Worm (Caenorhabditis elegans): Measurements from ENCODE around the gene F52F10.2.

Gene F52F10.2

DNA sequence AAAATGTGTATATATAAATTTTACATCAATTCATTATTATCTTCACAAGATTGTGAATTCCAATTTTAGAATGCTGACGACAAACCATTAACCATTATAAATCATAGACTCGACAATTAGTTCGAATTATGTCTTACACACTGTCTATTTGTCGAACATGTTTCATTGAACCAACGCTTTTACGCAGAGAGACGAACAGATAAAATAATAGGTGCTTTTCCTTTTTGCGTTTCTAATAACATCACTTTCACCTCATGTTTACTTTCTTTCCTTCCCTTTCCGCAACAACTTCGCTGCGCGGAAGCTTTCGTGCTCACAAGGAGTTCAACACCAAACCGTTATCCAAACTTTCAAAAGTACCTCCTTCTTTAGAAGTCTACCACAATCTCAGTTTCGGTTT, at the start of gene F52F10.2:
F52F10.2 (plus strand) TSS at position 301 of the 400 bp plus-strand sequence.
- TF ChIP-seq fkh-8 (tag; optimal IDR thresholded peaks at IDR 0.05), result no peak
- no peak for TF ChIP-seq nhr-28 (tag; optimal IDR thresholded peaks at IDR 0.05)
- no peak for TF ChIP-seq hlh-17 (GFP tag; optimal IDR thresholded peaks at IDR 0.05; ENCODE audit: borderline replicate concordance)
- no peak for TF ChIP-seq egl-13 (tag; optimal IDR thresholded peaks at IDR 0.05)
- no peak for TF ChIP-seq ama-1 (optimal IDR thresholded peaks at IDR 0.05)
- TF ChIP-seq mab-9 (GFP tag; IDR thresholded peaks at IDR 0.05), result no peak

DNA sequence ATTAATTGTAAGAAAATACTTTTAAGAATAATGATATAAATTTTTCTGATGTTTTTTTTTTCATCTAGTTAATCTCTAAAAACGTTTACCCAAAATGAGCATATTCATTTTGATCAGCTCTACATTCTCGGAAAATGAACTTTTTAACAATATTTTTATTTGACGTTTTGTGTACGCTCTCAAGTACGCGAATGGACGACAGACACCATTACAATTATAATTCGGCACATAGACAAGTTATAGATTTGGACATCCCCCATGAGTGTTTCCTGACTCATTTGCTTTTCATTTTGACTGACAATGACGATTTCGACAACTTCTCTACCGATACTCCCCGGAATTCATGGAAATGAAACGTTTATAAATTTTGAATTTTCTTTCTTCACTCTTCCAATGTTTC, 48.8 kb upstream of the F52F10.2 start, which contains the start of gene sru-27:
sru-27 (plus strand) TSS at position 301 of the 400 bp plus-strand sequence.
- TF ChIP-seq ama-1 (optimal IDR thresholded peaks at IDR 0.05), result no peak
- TF ChIP-seq unc-30 (tag; optimal IDR thresholded peaks at IDR 0.05), result no peak
- no peak for TF ChIP-seq skn-1 (tag; optimal IDR thresholded peaks at IDR 0.05)
- no peak for TF ChIP-seq nhr-28 (tag; optimal IDR thresholded peaks at IDR 0.05)
- TF ChIP-seq mdl-1 (tag; optimal IDR thresholded peaks at IDR 0.05), result no peak
- TF ChIP-seq lin-15B (tag; optimal IDR thresholded peaks at IDR 0.05), result no peak
- no peak for TF ChIP-seq snu-23 (GFP tag; optimal IDR thresholded peaks at IDR 0.05)
- TF ChIP-seq mef-2 (tag; optimal IDR thresholded peaks at IDR 0.05), result no peak
- TF ChIP-seq vab-15 (tag; optimal IDR thresholded peaks at IDR 0.05), result no peak
- TF ChIP-seq aha-1 (tag; optimal IDR thresholded peaks at IDR 0.05), result no peak
- TF ChIP-seq nhr-19 (GFP tag; conservative IDR thresholded peaks at IDR 0.05), result no peak
- no peak for TF ChIP-seq nhr-84 (tag; optimal IDR thresholded peaks at IDR 0.05)
- TF ChIP-seq F16B12.6 (tag; optimal IDR thresholded peaks at IDR 0.05), result no peak
- no peak for TF ChIP-seq zag-1 (tag; optimal IDR thresholded peaks at IDR 0.05)

- TF ChIP-seq hlh-4 (tag; optimal IDR thresholded peaks at IDR 0.05), result no peak
- TF ChIP-seq ceh-63 (GFP tag; optimal IDR thresholded peaks at IDR 0.05), result no peak
- TF ChIP-seq isw-1 (GFP tag; IDR thresholded peaks at IDR 0.05), result no peak
- TF ChIP-seq alr-1 (tag; optimal IDR thresholded peaks at IDR 0.05; ENCODE audit: borderline replicate concordance), result no peak
- TF ChIP-seq aly-2 (tag; optimal IDR thresholded peaks at IDR 0.05), result no peak
- TF ChIP-seq lin-14 (GFP tag; optimal IDR thresholded peaks at IDR 0.05), result no peak
- no peak for TF ChIP-seq C34B4.2 (tag; optimal IDR thresholded peaks at IDR 0.05)
- TF ChIP-seq unc-30 (tag; optimal IDR thresholded peaks at IDR 0.05), result no peak
- no peak for TF ChIP-seq ceh-88 (GFP tag; IDR thresholded peaks at IDR 0.05)
- TF ChIP-seq C16A3.4 (tag; optimal IDR thresholded peaks at IDR 0.05), result no peak
- no peak for TF ChIP-seq Y116A8C.19 (tag; optimal IDR thresholded peaks at IDR 0.05; ENCODE audit: borderline replicate concordance)
- TF ChIP-seq grh-1 (GFP tag; IDR thresholded peaks at IDR 0.05), result no peak
- TF ChIP-seq fos-1 (tag; optimal IDR thresholded peaks at IDR 0.05), result no peak
Observed at ce11 chrV:1505995-1506394, 41.9 kb upstream of the F52F10.2 start, which contains the start of gene sru-28. Gene sru-28 (plus strand): TSS chrV:1506295.

- TF ChIP-seq isw-1 (GFP tag; IDR thresholded peaks at IDR 0.05) (no peak), efl-1 (optimal IDR thresholded peaks at IDR 0.05) (no peak), efl-1 (GFP tag; optimal IDR thresholded peaks at IDR 0.05 in 1 of 2) (peak in 1 of 2 experiments; percentile 78)
Observed at ce11 chrV:1511537-1511936, 36.4 kb upstream of the F52F10.2 start, which contains the start of gene nhr-260. Gene nhr-260 (minus strand): TSS chrV:1511637.

DNA sequence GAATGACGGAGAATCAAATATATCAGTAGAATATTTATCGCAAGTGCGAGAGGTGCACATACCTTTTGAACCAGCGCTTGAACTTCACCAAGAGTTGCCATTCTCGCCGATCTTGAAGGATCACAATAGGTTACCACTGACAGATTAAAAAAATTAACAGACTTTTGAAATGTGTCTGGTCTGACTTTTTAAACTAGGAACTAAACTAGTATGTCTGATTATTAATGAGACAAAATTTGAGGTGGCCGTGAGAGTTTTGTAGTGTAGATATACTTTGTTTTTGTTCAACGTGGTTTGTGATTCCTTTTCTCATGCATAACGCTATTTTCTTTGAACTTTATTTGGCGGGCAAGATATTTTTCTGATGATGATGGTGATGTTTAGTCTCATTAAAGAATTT, 26.1 kb upstream of the F52F10.2 start, which contains the start of gene str-240:
str-240 (minus strand) TSS at position 101 of the 400 bp plus-strand sequence.
- TF ChIP-seq nhr-237 (tag; optimal IDR thresholded peaks at IDR 0.05) (no peak), nhr-28 (tag; optimal IDR thresholded peaks at IDR 0.05) (no peak), efl-3 (GFP tag; optimal IDR thresholded peaks at IDR 0.05) (no peak), dpl-1 (GFP tag; optimal IDR thresholded peaks at IDR 0.05) (no peak), ceh-90 (tag; optimal IDR thresholded peaks at IDR 0.05) (no peak), nhr-76 (tag; optimal IDR thresholded peaks at IDR 0.05) (no peak), blmp-1 (tag; optimal IDR thresholded peaks at IDR 0.05) (no peak), ztf-4 (tag; optimal IDR thresholded peaks at IDR 0.05) (no peak), alr-1 (tag; optimal IDR thresholded peaks at IDR 0.05; ENCODE audit: borderline replicate concordance) (no peak), C16A3.4 (tag; optimal IDR thresholded peaks at IDR 0.05) (no peak), lin-14 (GFP tag; optimal IDR thresholded peaks at IDR 0.05) (no peak), nhr-19 (GFP tag; conservative IDR thresholded peaks at IDR 0.05) (no peak), swsn-7 (tag; optimal IDR thresholded peaks at IDR 0.05) (no peak), ceh-8 (GFP tag; optimal IDR thresholded peaks at IDR 0.05) (no peak), efl-1 (optimal IDR thresholded peaks at IDR 0.05) (no peak), efl-1 (GFP tag; optimal IDR thresholded peaks at IDR 0.05 in 1 of 2) (no peak), snu-23 (GFP tag; optimal IDR thresholded peaks at IDR 0.05) (no peak)

All from whole organism, L1 larva.